Fruit fly (Drosophila melanogaster): ENCODE measurements around the gene Unc-76.
A peak's percentile ranks its signal among the peaks of the same experiment; 100 is the strongest.

Gene Unc-76

DNA sequence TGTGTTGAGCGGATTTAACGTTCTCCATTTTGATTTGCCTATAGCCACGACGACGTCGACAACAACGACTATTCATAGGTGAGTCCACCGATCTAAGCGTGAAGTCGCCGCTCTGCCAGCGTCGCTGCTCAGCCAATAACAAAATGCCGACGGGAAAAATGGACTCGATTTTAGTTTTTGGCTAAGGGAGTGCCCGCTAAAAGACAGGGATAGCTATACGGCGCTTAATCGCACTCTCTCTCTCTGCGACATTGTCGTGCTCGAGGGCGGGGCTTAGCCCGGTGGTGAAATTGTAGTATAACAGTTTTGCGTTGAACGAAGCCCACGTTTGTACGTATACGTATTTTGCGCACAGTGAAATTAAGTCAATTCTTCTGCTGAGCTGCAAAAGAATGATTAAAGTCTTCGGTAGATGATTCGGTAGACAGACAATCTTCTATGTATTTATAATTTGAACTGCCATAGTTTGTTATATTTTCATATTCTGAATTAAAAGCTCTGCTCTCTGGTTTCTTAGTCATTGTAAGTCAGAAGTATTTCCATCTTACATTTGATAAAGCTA is 45.2 kb downstream of the Unc-76 start (continued):
- TF ChIP-seq jumu (GFP tag; optimal IDR thresholded peaks at IDR 0.05) (no peak), CG17612 (GFP tag; IDR thresholded peaks at IDR 0.05) (no peak), Dfd (GFP tag; optimal IDR thresholded peaks at IDR 0.05) (no peak), D (optimal IDR thresholded peaks at IDR 0.05) (peak; percentile 60), D (GFP tag; optimal IDR thresholded peaks at IDR 0.05) (no peak), Dll (GFP tag; IDR thresholded peaks at IDR 0.05; ENCODE audit: partially characterized antibody) (no peak), ssp (GFP tag; IDR thresholded peaks at IDR 0.05) (no peak), ash1 (GFP tag; optimal IDR thresholded peaks at IDR 0.05) (peak; percentile 95), hbn (GFP tag; IDR thresholded peaks at IDR 0.05; ENCODE audit: partially characterized antibody) (no peak), unpg (GFP tag; optimal IDR thresholded peaks at IDR 0.05) (no peak), HLH4C (GFP tag; IDR thresholded peaks at IDR 0.05; ENCODE audit: partially characterized antibody) (no peak), CG12155 (GFP tag; optimal IDR thresholded peaks at IDR 0.05) (no peak), NFAT (GFP tag; IDR thresholded peaks at IDR 0.05) (no peak), CG31365 (tag; optimal IDR thresholded peaks at IDR 0.05) (no peak), CG3065 (GFP tag; optimal IDR thresholded peaks at IDR 0.05) (no peak), gro (GFP tag; optimal IDR thresholded peaks at IDR 0.05) (no peak), Adf1 (GFP tag; IDR thresholded peaks at IDR 0.05) (peak; percentile 94), CG5245 (GFP tag; optimal IDR thresholded peaks at IDR 0.05) (no peak), Antp (GFP tag; optimal IDR thresholded peaks at IDR 0.05) (no peak), CG4360 (GFP tag; IDR thresholded peaks at IDR 0.05) (no peak), chif (GFP tag; optimal IDR thresholded peaks at IDR 0.05) (no peak), sd (tag; optimal IDR thresholded peaks at IDR 0.05) (peak; percentile 15), CG16815 (GFP tag; optimal IDR thresholded peaks at IDR 0.05) (no peak), bbx (GFP tag; IDR thresholded peaks at IDR 0.05; ENCODE audit: partially characterized antibody) (0 out of 2 replicates have a peak, but pooled peaks have one; percentile 28), CG11723 (GFP tag; optimal IDR thresholded peaks at IDR 0.05) (no peak), dmrt11E (tag; optimal IDR thresholded peaks at IDR 0.05) (no peak), luna (GFP tag; optimal IDR thresholded peaks at IDR 0.05) (no peak), disco-r (GFP tag; optimal IDR thresholded peaks at IDR 0.05) (no peak), hth (optimal IDR thresholded peaks at IDR 0.05) (no peak), sens-2 (GFP tag; IDR thresholded peaks at IDR 0.05) (no peak), Blimp-1 (GFP tag; optimal IDR thresholded peaks at IDR 0.05) (no peak), lilli (GFP tag; optimal IDR thresholded peaks at IDR 0.05) (no peak), sens (GFP tag) (no peak), tna (GFP tag; IDR thresholded peaks at IDR 0.05; ENCODE audit: partially characterized antibody) (no peak), PHDP (tag; optimal IDR thresholded peaks at IDR 0.05) (no peak), psq (GFP tag; optimal IDR thresholded peaks at IDR 0.05) (no peak), CG13424 (tag; optimal IDR thresholded peaks at IDR 0.05) (no peak), seq (GFP tag; IDR thresholded peaks at IDR 0.05) (peak; percentile 87), Ets97D (GFP tag; optimal IDR thresholded peaks at IDR 0.05) (no peak), fd96Cb (tag; optimal IDR thresholded peaks at IDR 0.05) (no peak), CoRest (tag; optimal IDR thresholded peaks at IDR 0.05) (peak; percentile 41), so (GFP tag; IDR thresholded peaks at IDR 0.05) (no peak), stc (GFP tag; IDR thresholded peaks at IDR 0.05) (no peak), Ptx1 (GFP tag; IDR thresholded peaks at IDR 0.05) (no peak), CG31224 (GFP tag; IDR thresholded peaks at IDR 0.05) (no peak), Eip74EF (GFP tag; optimal IDR thresholded peaks at IDR 0.05) (no peak), CG18619 (GFP tag; optimal IDR thresholded peaks at IDR 0.05) (no peak), CG10431 (GFP tag; optimal IDR thresholded peaks at IDR 0.05) (no peak), Usf (GFP tag; optimal IDR thresholded peaks at IDR 0.05) (no peak), Dip3 (GFP tag; optimal IDR thresholded peaks at IDR 0.05) (no peak), CG3995 (GFP tag; optimal IDR thresholded peaks at IDR 0.05) (no peak), trh (GFP tag; optimal IDR thresholded peaks at IDR 0.05) (no peak)
